Worm (Caenorhabditis elegans): ENCODE measurements around the gene C56A3.6.

- TF ChIP-seq flt-1 (GFP tag; IDR thresholded peaks at IDR 0.05) (no peak), ztf-29 (GFP tag; IDR thresholded peaks at IDR 0.05) (no peak)
These were observed 20.6 kb upstream of the C56A3.6 start for ce11 chrV:13576828-13577227.
